Worm (Caenorhabditis elegans): ENCODE measurements around the gene nasp-2.

nasp-2 gene

ce11 chrV:13342235-13342634 lies 30.2 kb upstream of the nasp-2 start:
- TF ChIP-seq ref-1 (GFP tag; conservative IDR thresholded peaks at IDR 0.05) (no peak), ztf-29 (GFP tag; IDR thresholded peaks at IDR 0.05) (no peak), flt-1 (GFP tag; IDR thresholded peaks at IDR 0.05) (no peak), med-1 (GFP tag; optimal IDR thresholded peaks at IDR 0.05; ENCODE audit: insufficient read depth) (no peak), ztf-23 (GFP tag; IDR thresholded peaks at IDR 0.05) (no peak), T22C8.4 (GFP tag; IDR thresholded peaks at IDR 0.05) (no peak), tab-1 (GFP tag; IDR thresholded peaks at IDR 0.05) (no peak), cog-1 (tag; optimal IDR thresholded peaks at IDR 0.05) (no peak), klf-2 (GFP tag; conservative IDR thresholded peaks at IDR 0.05) (no peak)

- TF ChIP-seq tab-1 (GFP tag; IDR thresholded peaks at IDR 0.05) = no peak
- no peak for TF ChIP-seq cog-1 (tag; optimal IDR thresholded peaks at IDR 0.05)
- no peak for TF ChIP-seq ztf-29 (GFP tag; IDR thresholded peaks at IDR 0.05)
- TF ChIP-seq ztf-23 (GFP tag; IDR thresholded peaks at IDR 0.05) = no peak
- TF ChIP-seq flt-1 (GFP tag; IDR thresholded peaks at IDR 0.05) = no peak
- TF ChIP-seq klf-2 (GFP tag; conservative IDR thresholded peaks at IDR 0.05) = no peak
- TF ChIP-seq ref-1 (GFP tag; conservative IDR thresholded peaks at IDR 0.05) = no peak
- no peak for TF ChIP-seq T22C8.4 (GFP tag; IDR thresholded peaks at IDR 0.05)
- no peak for TF ChIP-seq med-1 (GFP tag; optimal IDR thresholded peaks at IDR 0.05; ENCODE audit: insufficient read depth)
Observed at ce11 chrV:13339633-13340290, 27.7 kb upstream of the nasp-2 start, which contains the start of the genes str-4 and lgc-48. TSS of gene str-4 (minus strand) at chrV:13339733. TSS of gene lgc-48 (plus strand) at chrV:13340240.

DNA sequence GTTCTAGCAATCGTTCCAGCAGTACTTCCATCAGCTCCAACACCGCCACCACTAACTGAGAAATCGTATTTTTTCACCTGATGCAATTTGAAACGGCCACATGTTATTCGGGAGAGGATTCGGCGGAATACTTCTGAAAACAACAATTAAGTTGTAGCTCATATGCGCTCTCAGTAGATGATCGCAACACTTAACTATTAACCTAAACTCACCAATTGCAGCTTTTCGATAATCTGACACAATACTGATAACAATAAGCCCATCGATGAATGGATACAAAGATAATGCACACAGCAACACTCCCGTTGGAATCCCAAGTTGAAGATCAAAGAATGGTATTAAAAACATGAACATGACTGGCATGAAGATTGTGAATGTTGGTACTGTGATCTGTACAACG lies 26.0 kb upstream of the nasp-2 start:
- TF ChIP-seq med-1 (GFP tag; optimal IDR thresholded peaks at IDR 0.05; ENCODE audit: insufficient read depth) = no peak
- TF ChIP-seq ztf-29 (GFP tag; IDR thresholded peaks at IDR 0.05) = no peak
- TF ChIP-seq tab-1 (GFP tag; IDR thresholded peaks at IDR 0.05) = no peak

DNA sequence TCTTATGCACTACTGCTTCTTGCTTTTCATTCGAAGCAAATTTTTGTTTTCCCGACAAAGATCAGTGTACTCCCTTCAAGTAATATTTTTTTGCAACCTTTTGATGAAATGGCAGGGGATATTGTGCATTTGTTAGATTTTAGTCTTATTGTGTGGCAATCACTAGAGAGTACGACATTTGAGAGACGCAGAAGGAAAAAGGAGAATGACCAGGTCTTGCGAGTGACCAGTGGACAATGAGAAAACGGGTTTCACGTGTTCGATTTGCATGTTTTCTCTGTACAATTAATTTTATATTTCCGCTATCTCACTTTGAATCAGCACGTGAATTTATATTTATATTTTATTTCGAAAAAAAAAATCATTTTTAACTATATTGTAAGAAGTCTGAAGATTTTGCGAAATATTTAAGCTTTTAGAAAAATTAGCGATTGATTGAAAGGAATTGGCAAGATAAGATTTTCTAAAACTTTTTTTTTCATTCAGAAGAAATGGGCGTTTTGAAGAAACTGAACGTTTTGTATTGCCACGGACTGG lies 23.9 kb upstream of the nasp-2 start, which contains the start of gene C50B6.9:
TSS of gene C50B6.9 (plus strand) at position 487 of the 537 bp plus-strand sequence.
- TF ChIP-seq med-1 (GFP tag; optimal IDR thresholded peaks at IDR 0.05; ENCODE audit: insufficient read depth) = no peak
- no peak for TF ChIP-seq ztf-23 (GFP tag; IDR thresholded peaks at IDR 0.05)
- no peak for TF ChIP-seq klf-2 (GFP tag; conservative IDR thresholded peaks at IDR 0.05)
- no peak for TF ChIP-seq ztf-29 (GFP tag; IDR thresholded peaks at IDR 0.05)
- TF ChIP-seq ref-1 (GFP tag; conservative IDR thresholded peaks at IDR 0.05) = no peak
- TF ChIP-seq T22C8.4 (GFP tag; IDR thresholded peaks at IDR 0.05) = no peak
- TF ChIP-seq tab-1 (GFP tag; IDR thresholded peaks at IDR 0.05) = no peak
- no peak for TF ChIP-seq flt-1 (GFP tag; IDR thresholded peaks at IDR 0.05)
- TF ChIP-seq cog-1 (tag; optimal IDR thresholded peaks at IDR 0.05) = no peak

- no peak for TF ChIP-seq med-1 (GFP tag; optimal IDR thresholded peaks at IDR 0.05; ENCODE audit: insufficient read depth)
- no peak for TF ChIP-seq ztf-29 (GFP tag; IDR thresholded peaks at IDR 0.05)
- TF ChIP-seq ztf-23 (GFP tag; IDR thresholded peaks at IDR 0.05) = no peak
- TF ChIP-seq cog-1 (tag; optimal IDR thresholded peaks at IDR 0.05) = no peak
Observed at ce11 chrV:13334447-13334846, 22.4 kb upstream of the nasp-2 start.

ce11 chrV:13333386-13334180 lies 21.5 kb upstream of the nasp-2 start, which contains the start of gene nhr-168:
TSS of gene nhr-168 (minus strand) at chrV:13333871.
- TF ChIP-seq T22C8.4 (GFP tag; IDR thresholded peaks at IDR 0.05) = no peak
- TF ChIP-seq ztf-29 (GFP tag; IDR thresholded peaks at IDR 0.05) = no peak
- TF ChIP-seq med-1 (GFP tag; optimal IDR thresholded peaks at IDR 0.05; ENCODE audit: insufficient read depth) = no peak
- TF ChIP-seq klf-2 (GFP tag; conservative IDR thresholded peaks at IDR 0.05) = no peak
- no peak for TF ChIP-seq flt-1 (GFP tag; IDR thresholded peaks at IDR 0.05)
- no peak for TF ChIP-seq cog-1 (tag; optimal IDR thresholded peaks at IDR 0.05)
- TF ChIP-seq ztf-23 (GFP tag; IDR thresholded peaks at IDR 0.05) = no peak
- no peak for TF ChIP-seq ref-1 (GFP tag; conservative IDR thresholded peaks at IDR 0.05)
- TF ChIP-seq tab-1 (GFP tag; IDR thresholded peaks at IDR 0.05) = no peak

DNA sequence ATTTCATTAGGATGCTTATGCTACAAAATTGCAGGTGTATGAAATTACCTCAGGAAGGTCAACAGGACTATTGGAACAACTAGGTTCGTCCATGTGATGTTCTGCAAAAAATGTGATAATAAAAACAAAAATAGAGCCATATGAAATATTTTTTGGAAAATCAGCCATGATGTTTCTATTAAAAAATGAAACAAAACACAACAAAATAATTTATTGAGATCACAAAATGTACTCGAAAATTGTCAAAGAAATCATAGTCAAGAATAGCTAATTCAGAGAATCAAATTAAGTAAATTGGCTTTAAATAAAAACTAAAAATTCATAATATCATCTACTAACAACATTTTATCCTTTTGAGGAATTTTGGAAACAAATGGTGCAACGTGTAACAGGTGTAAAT lies 18.9 kb upstream of the nasp-2 start, which contains the start of gene nhr-129:
TSS of gene nhr-129 (minus strand) at position 101 of the 400 bp plus-strand sequence.
- TF ChIP-seq klf-2 (GFP tag; conservative IDR thresholded peaks at IDR 0.05) = no peak
- TF ChIP-seq ref-1 (GFP tag; conservative IDR thresholded peaks at IDR 0.05) = no peak
- no peak for TF ChIP-seq flt-1 (GFP tag; IDR thresholded peaks at IDR 0.05)
- TF ChIP-seq cog-1 (tag; optimal IDR thresholded peaks at IDR 0.05) = no peak
- TF ChIP-seq ztf-29 (GFP tag; IDR thresholded peaks at IDR 0.05) = no peak
- no peak for TF ChIP-seq tab-1 (GFP tag; IDR thresholded peaks at IDR 0.05)
- TF ChIP-seq T22C8.4 (GFP tag; IDR thresholded peaks at IDR 0.05) = no peak

DNA sequence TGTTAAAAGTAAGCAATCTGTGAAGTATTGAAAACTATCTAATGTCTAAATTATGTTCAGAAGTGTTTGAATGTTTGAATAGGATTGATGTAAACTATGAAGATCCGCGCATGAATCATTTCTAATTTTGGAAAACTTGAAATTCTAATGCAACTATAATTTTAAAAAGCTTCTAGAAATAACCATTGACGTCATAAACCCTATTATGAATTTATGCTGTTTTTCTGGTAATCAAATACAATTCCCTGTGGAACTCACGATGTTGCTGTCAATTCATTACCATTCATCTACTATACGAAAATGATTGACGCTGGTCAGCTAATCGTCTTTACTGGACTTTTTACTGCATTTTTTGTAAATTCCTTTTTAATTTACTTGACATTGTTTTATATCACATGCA lies 15.4 kb upstream of the nasp-2 start, which contains the start of gene str-37:
TSS of gene str-37 (plus strand) at position 301 of the 400 bp plus-strand sequence.
- no peak for TF ChIP-seq ref-1 (GFP tag; conservative IDR thresholded peaks at IDR 0.05)
- no peak for TF ChIP-seq klf-2 (GFP tag; conservative IDR thresholded peaks at IDR 0.05)
- no peak for TF ChIP-seq ztf-23 (GFP tag; IDR thresholded peaks at IDR 0.05)
- no peak for TF ChIP-seq T22C8.4 (GFP tag; IDR thresholded peaks at IDR 0.05)

ce11 chrV:13324933-13325760 lies 13.1 kb upstream of the nasp-2 start, which contains the start of gene C50B6.7:
TSS of gene C50B6.7 (minus strand) at chrV:13324983.
- TF ChIP-seq ztf-29 (GFP tag; IDR thresholded peaks at IDR 0.05) (no peak), ref-1 (GFP tag; conservative IDR thresholded peaks at IDR 0.05) (no peak), ztf-23 (GFP tag; IDR thresholded peaks at IDR 0.05) (no peak), tab-1 (GFP tag; IDR thresholded peaks at IDR 0.05) (no peak), med-1 (GFP tag; optimal IDR thresholded peaks at IDR 0.05; ENCODE audit: insufficient read depth) (no peak), flt-1 (GFP tag; IDR thresholded peaks at IDR 0.05) (no peak), klf-2 (GFP tag; conservative IDR thresholded peaks at IDR 0.05) (no peak), cog-1 (tag; optimal IDR thresholded peaks at IDR 0.05) (no peak), T22C8.4 (GFP tag; IDR thresholded peaks at IDR 0.05) (no peak)

All from whole organism, midembryonic.